Fruit fly (Drosophila melanogaster) S2 (cell line): Measurements from ENCODE around the gene CG13044.

Source experiments
- CG8478 ChIP-seq: fragments of >200 bp; optimal IDR thresholded peaks from 2 replicates; lab custom pipeline; 2018
- CTCF ChIP-seq, 2 experiments: fragments of >200 bp; optimal IDR thresholded peaks; 2 replicates each; lab custom pipeline; 2018

CG13044 gene

dm6 chr3L:16290850-16291249, 12.1 kb downstream of the CG13044 start, which contains the start of gene CG13045:
TSS of gene CG13045 (minus strand) at chr3L:16290950.
- TF ChIP-seq CTCF (optimal IDR thresholded peaks at IDR 0.05; lab: Kevin White, UChicago) = no peak
- no peak for TF ChIP-seq CG8478 (lab: Kevin White, UChicago)

- TF ChIP-seq CG8478 (lab: Kevin White, UChicago) (no peak), CTCF (optimal IDR thresholded peaks at IDR 0.05; lab: Kevin White, UChicago) (no peak)
Measured at dm6 chr3L:16289067-16289466, 13.9 kb downstream of the CG13044 start.

- no peak for TF ChIP-seq CG8478 (lab: Kevin White, UChicago)
- no peak for TF ChIP-seq CTCF (optimal IDR thresholded peaks at IDR 0.05; lab: Kevin White, UChicago)
Measured at dm6 chr3L:16288322-16288721, 14.7 kb downstream of the CG13044 start, which contains the start of gene CG13046. TSS of gene CG13046 (minus strand) at chr3L:16288422.

dm6 chr3L:16286258-16286657, 16.7 kb downstream of the CG13044 start:
- TF ChIP-seq CTCF (optimal IDR thresholded peaks at IDR 0.05; lab: Kevin White, UChicago) = no peak
- TF ChIP-seq CG8478 (lab: Kevin White, UChicago) = no peak

- no peak for TF ChIP-seq CTCF (optimal IDR thresholded peaks at IDR 0.05; lab: Kevin White, UChicago)
- TF ChIP-seq CG8478 (lab: Kevin White, UChicago) = no peak
Measured at dm6 chr3L:16285346-16285911, 17.5 kb downstream of the CG13044 start, which contains the start of gene CG13047. TSS of gene CG13047 (minus strand) at chr3L:16285396.

- no peak for TF ChIP-seq CG8478 (lab: Kevin White, UChicago)
- TF ChIP-seq CTCF (optimal IDR thresholded peaks at IDR 0.05; lab: Kevin White, UChicago) = no peak
Measured at dm6 chr3L:16283821-16284220, 19.2 kb downstream of the CG13044 start, which contains the start of gene CG13048. TSS of gene CG13048 (minus strand) at chr3L:16283921.

- TF ChIP-seq CTCF (optimal IDR thresholded peaks at IDR 0.05; lab: Kevin White, UChicago) = no peak
Measured at dm6 chr3L:16281880-16282556, 21.0 kb downstream of the CG13044 start, which contains the start of gene CG13049. TSS of gene CG13049 (minus strand) at chr3L:16281930.

dm6 chr3L:16279987-16280454, 23.0 kb downstream of the CG13044 start, which contains the start of gene CG13064:
TSS of gene CG13064 (plus strand) at chr3L:16280404.
- TF ChIP-seq CTCF (optimal IDR thresholded peaks at IDR 0.05; lab: Kevin White, UChicago) (no peak), CG8478 (lab: Kevin White, UChicago) (no peak)

- TF ChIP-seq CTCF (optimal IDR thresholded peaks at IDR 0.05; lab: Kevin White, UChicago) (no peak), CG8478 (lab: Kevin White, UChicago) (no peak)
Measured at dm6 chr3L:16279171-16279570, 23.8 kb downstream of the CG13044 start, which contains the start of gene CG13050. TSS of gene CG13050 (minus strand) at chr3L:16279271.

- TF ChIP-seq CG8478 (lab: Kevin White, UChicago) (no peak), CTCF (optimal IDR thresholded peaks at IDR 0.05; lab: Kevin White, UChicago) (no peak)
Measured at dm6 chr3L:16277135-16277534, 25.8 kb downstream of the CG13044 start, which contains the start of gene CG13065. TSS of gene CG13065 (plus strand) at chr3L:16277435.

- TF ChIP-seq CTCF (optimal IDR thresholded peaks at IDR 0.05; lab: Kevin White, UChicago) (no peak), CG8478 (lab: Kevin White, UChicago) (no peak)
Measured at dm6 chr3L:16275391-16276017, 27.5 kb downstream of the CG13044 start.

dm6 chr3L:16272338-16272959, 30.5 kb downstream of the CG13044 start, which contains the start of gene CG13066:
TSS of gene CG13066 (plus strand) at chr3L:16272909.
- no peak for TF ChIP-seq CG8478 (lab: Kevin White, UChicago)
- no peak for TF ChIP-seq CTCF (optimal IDR thresholded peaks at IDR 0.05; lab: Kevin White, UChicago)

dm6 chr3L:16270802-16271332, 32.1 kb downstream of the CG13044 start, which contains the start of the genes CG34248 and CG13067:
TSS of gene CG34248 (minus strand) at chr3L:16270902.
TSS of gene CG13067 (plus strand) at chr3L:16271282.
- TF ChIP-seq CTCF (optimal IDR thresholded peaks at IDR 0.05; lab: Kevin White, UChicago) = no peak
- TF ChIP-seq CG8478 (lab: Kevin White, UChicago) = no peak

- TF ChIP-seq CG8478 (lab: Kevin White, UChicago) = no peak
- no peak for TF ChIP-seq CTCF (optimal IDR thresholded peaks at IDR 0.05; lab: Kevin White, UChicago)
Measured at dm6 chr3L:16269092-16269491, 33.9 kb downstream of the CG13044 start, which contains the start of gene CG13068. TSS of gene CG13068 (plus strand) at chr3L:16269392.
